Worm (Caenorhabditis elegans) whole organism, L1 larva: Measurements from ENCODE around the gene K03A11.1.

Experiments used
- C04F5.9 ChIP-seq: sonication (generic microtip); optimal IDR thresholded peaks from 2 replicates; lab custom pipeline; 2016; ENCODE audit warnings: missing genetic modification characterization, missing compliant biosample characterization
- F16B12.6 ChIP-seq: fragments of 150-350 bp; optimal IDR thresholded peaks from 2 replicates; lab custom pipeline; 2014; ENCODE audit warnings: missing biosample characterization, missing genetic modification characterization
- aha-1 ChIP-seq: fragments of 150-350 bp; optimal IDR thresholded peaks from 2 replicates; lab custom pipeline; 2014; ENCODE audit warnings: missing biosample characterization, missing genetic modification characterization
- alr-1 ChIP-seq: fragments of 200-800 bp; sonication (Bioruptor generic); optimal IDR thresholded peaks from 2 replicates; lab custom pipeline; 2018; ENCODE audit warnings: borderline replicate concordance, mild to moderate bottlenecking, missing genetic modification characterization, missing compliant biosample characterization
- blmp-1 ChIP-seq: fragments of 150-350 bp; optimal IDR thresholded peaks from 2 replicates; lab custom pipeline; 2014; ENCODE audit warnings: missing biosample characterization, missing genetic modification characterization
- ceh-63 ChIP-seq: fragments of 200-800 bp; sonication (Bioruptor generic); optimal IDR thresholded peaks from 2 replicates; lab custom pipeline; 2018; ENCODE audit warnings: mild to moderate bottlenecking, missing genetic modification characterization, missing compliant biosample characterization
- ceh-82 ChIP-seq, 3 experiments: fragments of 150-350 bp in 1 of 3; sonication (generic microtip) in 2 of 3; optimal IDR thresholded peaks; 2 replicates each; lab custom pipeline; 2014 to 2017; ENCODE audit warnings: missing biosample characterization in 3 of 3, missing genetic modification characterization in 3 of 3
- dpl-1 ChIP-seq, 3 experiments: fragments of 150-350 bp in 2 of 3; sonication (generic microtip) in 1 of 3; optimal IDR thresholded peaks; 2 replicates each; lab custom pipeline; 2014 to 2017; ENCODE audit warnings: missing biosample characterization in 3 of 3, missing genetic modification characterization in 3 of 3, missing genetic modification reagents in 3 of 3
- efl-1 ChIP-seq, 4 experiments: fragments of 150-350 bp; optimal IDR thresholded peaks in 3 of 4; peaks in 1 of 4; 1 replicate in 1 of 4; 2 replicates in 3 of 4; lab custom pipeline; 2014; ENCODE audit warnings: missing biosample characterization in 2 of 4, missing genetic modification characterization in 2 of 4, missing genetic modification reagents in 2 of 4
- egl-13 ChIP-seq: sonication (generic microtip); optimal IDR thresholded peaks from 2 replicates; lab custom pipeline; 2016; ENCODE audit warnings: missing genotype, missing genetic modification reagents, missing genetic modification characterization, missing compliant biosample characterization
- egl-27 ChIP-seq, 2 experiments: fragments of 150-350 bp in 1 of 2; sonication (generic microtip); optimal IDR thresholded peaks; 3 replicates each; lab custom pipeline; 2017 to 2018; ENCODE audit warnings: missing biosample characterization in 2 of 2, missing genetic modification characterization in 2 of 2, missing genetic modification reagents in 2 of 2
- elt-2 ChIP-seq: sonication (generic microtip); optimal IDR thresholded peaks from 2 replicates; lab custom pipeline; 2016; ENCODE audit warnings: missing genetic modification characterization, mild to moderate bottlenecking, inconsistent platforms, missing compliant biosample characterization, missing genetic modification reagents
- elt-3 ChIP-seq, 6 experiments: fragments of 150-350 bp in 1 of 6; sonication (generic microtip); optimal IDR thresholded peaks; 2 replicates each; lab custom pipeline; 2017 to 2018; ENCODE audit warnings: missing biosample characterization in 6 of 6, missing genetic modification characterization in 6 of 6, inconsistent platforms in 1 of 6
- fkh-4 ChIP-seq: sonication (generic microtip); optimal IDR thresholded peaks from 2 replicates; lab custom pipeline; 2016; ENCODE audit warnings: missing compliant biosample characterization, missing genetic modification characterization, borderline replicate concordance
- fkh-8 ChIP-seq: sonication (generic microtip); optimal IDR thresholded peaks from 2 replicates; lab custom pipeline; 2016; ENCODE audit warnings: mild to moderate bottlenecking, missing genetic modification characterization, missing compliant biosample characterization
- fos-1 ChIP-seq: fragments of 150-350 bp; optimal IDR thresholded peaks from 2 replicates; lab custom pipeline; 2014; ENCODE audit warnings: missing biosample characterization, missing genetic modification characterization
- jun-1 ChIP-seq: fragments of 150-350 bp; optimal IDR thresholded peaks from 2 replicates; lab custom pipeline; 2014; ENCODE audit warnings: missing biosample characterization, missing genetic modification reagents, missing genetic modification characterization
- lin-13 ChIP-seq: fragments of 150-350 bp; optimal IDR thresholded peaks from 2 replicates; lab custom pipeline; 2014; ENCODE audit warnings: missing biosample characterization, missing genetic modification reagents, missing genetic modification characterization
- lin-14 ChIP-seq: fragments of 200-800 bp; sonication (Bioruptor generic); optimal IDR thresholded peaks from 2 replicates; lab custom pipeline; 2018; ENCODE audit warnings: mild to moderate bottlenecking, missing genetic modification characterization, moderate library complexity, missing compliant biosample characterization
- lir-3 ChIP-seq: sonication (generic microtip); optimal IDR thresholded peaks from 2 replicates; lab custom pipeline; 2016; ENCODE audit warnings: mild to moderate bottlenecking, missing genetic modification characterization, moderate library complexity, missing compliant biosample characterization; ENCODE audit not compliant: poor library complexity
- lsy-2 ChIP-seq, 2 experiments: fragments of 150-350 bp; optimal IDR thresholded peaks; 2 replicates each; lab custom pipeline; 2014; ENCODE audit warnings: missing biosample characterization in 2 of 2, missing genetic modification characterization in 2 of 2
- mab-9 ChIP-seq: fragments of 200-800 bp; sonication (Bioruptor generic); IDR thresholded peaks from 2 replicates; pipeline ENCODE4 v1.3.6; 2022; ENCODE audit warnings: missing genetic modification reagents, missing genetic modification characterization, missing compliant biosample characterization
- mdl-1 ChIP-seq, 2 experiments: fragments of 150-350 bp; optimal IDR thresholded peaks; 2 replicates each; lab custom pipeline; 2014 to 2017; ENCODE audit warnings: missing biosample characterization in 2 of 2, missing genetic modification characterization in 2 of 2, inconsistent platforms in 1 of 2
- mef-2 ChIP-seq: fragments of 150-350 bp; optimal IDR thresholded peaks from 2 replicates; lab custom pipeline; 2014; ENCODE audit warnings: missing biosample characterization, missing genetic modification characterization
- nhr-11 ChIP-seq: fragments of 150-350 bp; optimal IDR thresholded peaks from 2 replicates; lab custom pipeline; 2014; ENCODE audit warnings: missing biosample characterization, missing genetic modification characterization
- nhr-19 ChIP-seq: fragments of 200-800 bp; sonication (Bioruptor generic); conservative IDR thresholded peaks from 2 replicates; pipeline ENCODE4 v1.3.6; 2022; ENCODE audit warnings: missing genetic modification characterization, missing compliant biosample characterization
- nhr-20 ChIP-seq: sonication (generic microtip); optimal IDR thresholded peaks from 2 replicates; lab custom pipeline; 2016; ENCODE audit warnings: mild to moderate bottlenecking, missing genetic modification characterization, missing compliant biosample characterization
- nhr-237 ChIP-seq: fragments of 150-350 bp; optimal IDR thresholded peaks from 2 replicates; lab custom pipeline; 2014; ENCODE audit warnings: missing biosample characterization, missing genetic modification characterization
- nhr-47 ChIP-seq: sonication (generic microtip); optimal IDR thresholded peaks from 2 replicates; lab custom pipeline; 2016; ENCODE audit warnings: mild to moderate bottlenecking, missing genetic modification characterization, moderate library complexity, missing compliant biosample characterization
- nhr-71 ChIP-seq: sonication (generic microtip); optimal IDR thresholded peaks from 2 replicates; lab custom pipeline; 2016; ENCODE audit warnings: mild to moderate bottlenecking, missing genetic modification characterization, moderate library complexity, missing compliant biosample characterization
- nhr-76 ChIP-seq: sonication (generic microtip); optimal IDR thresholded peaks from 2 replicates; lab custom pipeline; 2017; ENCODE audit warnings: missing biosample characterization, missing genetic modification characterization
- nhr-84 ChIP-seq: sonication (generic microtip); optimal IDR thresholded peaks from 2 replicates; lab custom pipeline; 2017; ENCODE audit warnings: missing biosample characterization, missing genetic modification characterization
- nhr-85 ChIP-seq: sonication (generic microtip); peaks from one replicate; lab custom pipeline; 2016; ENCODE audit warnings: missing genetic modification characterization, inconsistent platforms, missing compliant biosample characterization
- nhr-90 ChIP-seq: sonication (generic microtip); optimal IDR thresholded peaks from 2 replicates; lab custom pipeline; 2016; ENCODE audit warnings: mild to moderate bottlenecking, missing genetic modification characterization, missing compliant biosample characterization; ENCODE audit not compliant: poor library complexity
- pax-3 ChIP-seq: fragments of 200-800 bp; sonication (Bioruptor generic); optimal IDR thresholded peaks from 2 replicates; lab custom pipeline; 2018; ENCODE audit warnings: mild to moderate bottlenecking, missing genetic modification characterization, moderate library complexity, missing compliant biosample characterization
- rnt-1 ChIP-seq: sonication (generic microtip); optimal IDR thresholded peaks from 2 replicates; lab custom pipeline; 2016; ENCODE audit warnings: mild to moderate bottlenecking, missing genetic modification characterization, moderate library complexity, missing compliant biosample characterization
- skn-1 ChIP-seq: fragments of 150-350 bp; optimal IDR thresholded peaks from 2 replicates; lab custom pipeline; 2014; ENCODE audit warnings: missing biosample characterization, missing genetic modification characterization
- snpc-4 ChIP-seq: fragments of 150-350 bp; optimal IDR thresholded peaks from 2 replicates; lab custom pipeline; 2014; ENCODE audit warnings: missing biosample characterization, missing genetic modification characterization
- sox-4 ChIP-seq: sonication (generic microtip); optimal IDR thresholded peaks from 2 replicates; lab custom pipeline; 2016; ENCODE audit warnings: missing genetic modification characterization, missing compliant biosample characterization
- sup-37 ChIP-seq: fragments of 200-800 bp; sonication (Bioruptor generic); optimal IDR thresholded peaks from 2 replicates; lab custom pipeline; 2018; ENCODE audit warnings: mild to moderate bottlenecking, missing genetic modification characterization, missing compliant biosample characterization
- swsn-7 ChIP-seq: sonication (generic microtip); optimal IDR thresholded peaks from 2 replicates; lab custom pipeline; 2016; ENCODE audit warnings: missing genetic modification characterization, missing compliant biosample characterization
- unc-130 ChIP-seq: fragments of 150-350 bp; optimal IDR thresholded peaks from 2 replicates; lab custom pipeline; 2017; ENCODE audit warnings: missing biosample characterization, missing genetic modification characterization, inconsistent platforms
- unc-86 ChIP-seq: sonication (generic microtip); optimal IDR thresholded peaks from 2 replicates; lab custom pipeline; 2016; ENCODE audit warnings: missing genetic modification characterization, missing compliant biosample characterization
- unc-98 ChIP-seq: fragments of 200-800 bp; sonication (Bioruptor generic); IDR thresholded peaks from 2 replicates; pipeline ENCODE4 v1.3.6; 2022; ENCODE audit warnings: missing genetic modification characterization, missing compliant biosample characterization
- zag-1 ChIP-seq: fragments of 150-350 bp; optimal IDR thresholded peaks from 2 replicates; lab custom pipeline; 2014; ENCODE audit warnings: missing biosample characterization, missing genetic modification characterization
- zip-4 ChIP-seq: fragments of 200-800 bp; sonication (Bioruptor generic); optimal IDR thresholded peaks from 2 replicates; lab custom pipeline; 2018; ENCODE audit warnings: mild to moderate bottlenecking, missing genetic modification characterization, moderate library complexity, missing compliant biosample characterization
- ztf-11 ChIP-seq, 2 experiments: sonication (generic microtip); optimal IDR thresholded peaks; 2 replicates each; lab custom pipeline; 2016 to 2017; ENCODE audit warnings: missing genetic modification characterization in 2 of 2, missing biosample characterization in 1 of 2, missing compliant biosample characterization in 1 of 2

The K03A11.1 gene

ce11 chrX:13038791-13039190 is 12.7 kb upstream of the K03A11.1 start (continued):
- no peak for TF ChIP-seq snpc-4 (tag; lab: Kevin White, UChicago)
- no peak for TF ChIP-seq jun-1
- TF ChIP-seq alr-1: no peak
- TF ChIP-seq blmp-1 (tag; lab: Kevin White, UChicago): no peak
- no peak for TF ChIP-seq unc-130 (tag; lab: Kevin White, UChicago)
- no peak for TF ChIP-seq unc-86 (tag; lab: Kevin White, UChicago)
- no peak for TF ChIP-seq nhr-237
- TF ChIP-seq nhr-19 (GFP tag; lab: Robert Waterston, UW): 0 out of 2 replicates have a peak, but pooled peaks have one; percentile 6
- TF ChIP-seq nhr-71: peak; percentile 19
- peak; percentile 9 for TF ChIP-seq nhr-47 (tag; lab: Kevin White, UChicago)
- TF ChIP-seq mef-2 (tag; lab: Kevin White, UChicago): no peak
- no peak for TF ChIP-seq unc-98 (GFP tag; lab: Robert Waterston, UW)
- TF ChIP-seq sox-4: no peak
- no peak for TF ChIP-seq C04F5.9
- peak; percentile 43 for TF ChIP-seq nhr-90
- no peak for TF ChIP-seq mab-9 (GFP tag; lab: Robert Waterston, UW)
- no peak for TF ChIP-seq aha-1
- TF ChIP-seq sup-37: no peak
- TF ChIP-seq nhr-20: peak; percentile 29
- TF ChIP-seq, all 84 proteins: peak for 12

DNA sequence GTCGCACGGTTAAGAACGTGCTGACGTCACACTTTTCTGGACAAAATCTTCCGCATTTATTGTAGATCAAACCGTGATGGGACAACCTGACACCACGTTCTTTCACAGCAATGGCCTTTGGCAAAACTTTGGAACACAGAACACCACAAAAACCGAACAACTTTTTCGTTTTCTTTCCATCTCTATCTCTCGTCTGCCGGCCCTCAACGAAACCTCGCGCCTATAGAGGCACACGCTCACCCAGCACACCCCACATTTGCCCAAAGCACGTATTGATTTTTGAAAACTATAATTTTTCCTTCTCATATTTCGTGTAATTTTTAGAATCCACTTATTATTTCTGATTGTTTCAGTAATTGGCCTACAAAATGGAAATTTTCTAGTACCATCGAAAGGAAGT is 9.7 kb upstream of the K03A11.1 start:
- TF ChIP-seq zag-1 (no peak), egl-27 (tag; optimal IDR thresholded peaks at IDR 0.05; lab: Kevin White, UChicago) (no peak), nhr-76 (tag; lab: Kevin White, UChicago) (no peak), nhr-84 (no peak), F16B12.6 (no peak)

DNA sequence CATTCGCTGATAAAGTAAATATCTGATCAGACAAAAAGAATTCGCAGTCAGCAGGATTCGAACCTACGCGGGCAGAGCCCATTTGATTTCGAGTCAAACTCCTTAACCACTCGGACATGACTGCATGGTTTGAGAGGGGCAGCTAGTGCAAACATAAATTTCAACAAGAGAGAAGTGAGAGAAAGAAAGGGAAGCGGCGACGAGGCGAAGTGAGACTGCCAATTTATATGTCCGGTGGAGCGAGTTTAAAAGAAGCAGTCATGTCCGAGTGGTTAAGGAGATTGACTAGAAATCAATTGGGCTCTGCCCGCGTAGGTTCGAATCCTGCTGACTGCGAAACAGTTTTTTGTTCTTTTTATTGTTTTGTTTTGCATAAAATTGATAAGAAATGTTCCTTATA is 5.2 kb upstream of the K03A11.1 start:
- peak; percentile 82 for TF ChIP-seq rnt-1 (tag; lab: Kevin White, UChicago)
- peak; percentile 46 for TF ChIP-seq C04F5.9
- TF ChIP-seq lir-3 (tag; lab: Kevin White, UChicago): peak; percentile 71
- TF ChIP-seq fos-1: peak; percentile 55
- TF ChIP-seq zip-4 (GFP tag; lab: Kevin White, UChicago): peak; percentile 76
- peak; percentile 87 for TF ChIP-seq jun-1
- TF ChIP-seq fkh-8 (tag; lab: Kevin White, UChicago): peak; percentile 86
- TF ChIP-seq nhr-85 (tag; lab: Kevin White, UChicago): peak; percentile 83
- peak; percentile 62 for TF ChIP-seq nhr-11 (tag; lab: Kevin White, UChicago)
- TF ChIP-seq nhr-76 (tag; lab: Kevin White, UChicago): peak; percentile 52
- TF ChIP-seq sup-37: peak; percentile 63
- TF ChIP-seq fkh-4 (tag; lab: Kevin White, UChicago): peak; percentile 27
- peak; percentile 68 for TF ChIP-seq lin-13 (GFP tag; lab: Kevin White, UChicago)
- peak; percentile 56 for TF ChIP-seq skn-1 (tag; lab: Kevin White, UChicago)
- TF ChIP-seq unc-86 (tag; lab: Kevin White, UChicago): peak; percentile 86
- peak; percentile 92 for TF ChIP-seq nhr-90
- TF ChIP-seq elt-2 (tag; lab: Kevin White, UChicago): peak; percentile 81
- TF ChIP-seq egl-13 (tag; lab: Kevin White, UChicago): peak; percentile 86
- TF ChIP-seq pax-3 (tag; lab: Kevin White, UChicago): peak; percentile 70
- peak; percentile 80 for TF ChIP-seq unc-130 (tag; lab: Kevin White, UChicago)
- TF ChIP-seq elt-3 (tag; optimal IDR thresholded peaks at IDR 0.05; lab: Kevin White, UChicago): peak in 2 of 6 experiments; percentile 5 to 89
- TF ChIP-seq dpl-1 (GFP tag; optimal IDR thresholded peaks at IDR 0.05; lab: Kevin White, UChicago): peak in 2 of 3 experiments; percentile 29 to 34
- peak; percentile 77 for TF ChIP-seq sox-4
- TF ChIP-seq mef-2 (tag; lab: Kevin White, UChicago): peak; percentile 43
- peak; percentile 72 to 73 for TF ChIP-seq lsy-2 (tag; optimal IDR thresholded peaks at IDR 0.05; lab: Kevin White, UChicago)
- peak; percentile 49 to 55 for TF ChIP-seq efl-1 (optimal IDR thresholded peaks at IDR 0.05; lab: Kevin White, UChicago)
- peak; percentile 18 to 95 for TF ChIP-seq efl-1 (GFP tag; optimal IDR thresholded peaks at IDR 0.05 in 1 of 2; lab: Kevin White, UChicago)
- TF ChIP-seq lin-14 (GFP tag; lab: Kevin White, UChicago): peak; percentile 88
- peak; percentile 94 for TF ChIP-seq swsn-7
- peak in 1 of 2 experiments; percentile 81 for TF ChIP-seq ztf-11 (tag; optimal IDR thresholded peaks at IDR 0.05; lab: Kevin White, UChicago)
- peak; percentile 13 for TF ChIP-seq zag-1
- peak; percentile 94 for TF ChIP-seq nhr-71
- peak; percentile 79 to 90 (median 86) for TF ChIP-seq ceh-82 (tag; optimal IDR thresholded peaks at IDR 0.05; lab: Kevin White, UChicago)
- peak; percentile 67 for TF ChIP-seq ceh-63 (GFP tag; lab: Kevin White, UChicago)
- peak in 1 of 2 experiments; percentile 81 for TF ChIP-seq mdl-1 (tag; optimal IDR thresholded peaks at IDR 0.05; lab: Kevin White, UChicago)
- peak; percentile 46 for TF ChIP-seq unc-98 (GFP tag; lab: Robert Waterston, UW)
